Fruit fly (Drosophila melanogaster) whole organism, wandering third instar larva: ENCODE data around the gene wge.

Experiments used
- Abd-B ChIP-seq: fragments of >200 bp; optimal IDR thresholded peaks from 2 replicates; lab custom pipeline; 2017; ENCODE audit warnings: missing biosample characterization, missing genetic modification characterization
- CG32264 ChIP-seq: fragments of 200-800 bp; sonication (Bioruptor generic); optimal IDR thresholded peaks from 2 replicates; lab custom pipeline; 2016; ENCODE audit warnings: missing biosample characterization, missing genetic modification characterization
- CG9705 ChIP-seq: fragments of 200-800 bp; sonication (Bioruptor generic); optimal IDR thresholded peaks from 2 replicates; lab custom pipeline; 2018; ENCODE audit warnings: missing biosample characterization, mild to moderate bottlenecking, missing genetic modification characterization
- CrebA ChIP-seq: fragments of 200-800 bp; sonication (Bioruptor generic); optimal IDR thresholded peaks from 2 replicates; lab custom pipeline; 2016; ENCODE audit warnings: missing biosample characterization, mild to moderate bottlenecking, missing genetic modification characterization, borderline replicate concordance
- Dfd ChIP-seq: fragments of >200 bp; optimal IDR thresholded peaks from 2 replicates; lab custom pipeline; 2017; ENCODE audit warnings: missing biosample characterization, missing genetic modification characterization
- Dif ChIP-seq: fragments of 200-275, 200-300 bp; sonication (Bioruptor generic); optimal IDR thresholded peaks from 2 replicates; lab custom pipeline; 2018; ENCODE audit warnings: missing biosample characterization, missing genetic modification characterization; ENCODE audit not compliant: partially characterized antibody
- Hnf4 ChIP-seq: fragments of 200-800 bp; sonication (Bioruptor generic); optimal IDR thresholded peaks from 2 replicates; lab custom pipeline; 2016; ENCODE audit warnings: missing biosample characterization, mild to moderate bottlenecking, missing genetic modification characterization
- Hr78 ChIP-seq: fragments of >200 bp; optimal IDR thresholded peaks from 2 replicates; lab custom pipeline; 2017; ENCODE audit warnings: missing biosample characterization, missing genetic modification characterization
- Jra ChIP-seq: sonication (Bioruptor generic); optimal IDR thresholded peaks from 2 replicates; lab custom pipeline; 2016; ENCODE audit warnings: missing biosample characterization, missing genetic modification characterization
- Mio ChIP-seq: sonication (Bioruptor generic); optimal IDR thresholded peaks from 2 replicates; lab custom pipeline; 2016; ENCODE audit warnings: missing biosample characterization, missing genetic modification characterization
- Myc ChIP-seq: fragments of >200 bp; optimal IDR thresholded peaks from 2 replicates; lab custom pipeline; 2017
- N ChIP-seq: fragments of >200 bp; optimal IDR thresholded peaks from 2 replicates; lab custom pipeline; 2018; ENCODE audit warnings: missing biosample characterization, missing external identifiers, missing genetic modification characterization
- OdsH ChIP-seq: fragments of 200-800 bp; sonication (Bioruptor generic); optimal IDR thresholded peaks from 2 replicates; lab custom pipeline; 2016; ENCODE audit warnings: missing biosample characterization, mild to moderate bottlenecking, missing genetic modification characterization
- Rel ChIP-seq, 2 experiments: fragments of 200-800 bp; sonication (Bioruptor generic) in 1 of 2; optimal IDR thresholded peaks; 2 replicates in 1 of 2; 3 replicates in 1 of 2; lab custom pipeline; 2016 to 2019; ENCODE audit warnings: mild to moderate bottlenecking in 2 of 2, missing biosample characterization in 2 of 2, missing genetic modification characterization in 2 of 2, moderate library complexity in 1 of 2
- Sp1 ChIP-seq: fragments of 200-800 bp; sonication (Bioruptor generic); optimal IDR thresholded peaks from 3 replicates; lab custom pipeline; 2019; ENCODE audit warnings: missing biosample characterization, mild to moderate bottlenecking, missing genetic modification characterization, moderate library complexity
- br ChIP-seq: fragments of 200-800 bp; sonication (Bioruptor generic); optimal IDR thresholded peaks from 2 replicates; lab custom pipeline; 2016; ENCODE audit warnings: missing biosample characterization, missing genetic modification characterization
- brk ChIP-seq: fragments of 200-800 bp; sonication (Bioruptor generic); optimal IDR thresholded peaks from 2 replicates; lab custom pipeline; 2016; ENCODE audit warnings: missing biosample characterization, mild to moderate bottlenecking, missing genetic modification characterization
- dl ChIP-seq, 2 experiments: fragments of 175-275, 200-275 bp in 1 of 2; fragments of 200-275 bp in 1 of 2; sonication (Bioruptor generic); optimal IDR thresholded peaks; lab custom pipeline; 2018; ENCODE audit warnings: mild to moderate bottlenecking in 2 of 2, missing biosample characterization in 2 of 2, missing genetic modification characterization in 2 of 2, moderate library complexity in 2 of 2; ENCODE audit not compliant: partially characterized antibody in 2 of 2, insufficient read depth in 1 of 2
- dmrt93B ChIP-seq: fragments of 200-800 bp; sonication (Bioruptor generic); optimal IDR thresholded peaks from 2 replicates; lab custom pipeline; 2018; ENCODE audit warnings: missing biosample characterization, mild to moderate bottlenecking, missing genetic modification characterization
- ey ChIP-seq: fragments of 200-800 bp; sonication (Bioruptor generic); optimal IDR thresholded peaks from 2 replicates; lab custom pipeline; 2016; ENCODE audit warnings: missing biosample characterization, missing genetic modification characterization
- foxo ChIP-seq, 2 experiments: fragments of 200-800 bp; sonication (Bioruptor generic); optimal IDR thresholded peaks; 2 replicates in 1 of 2; 3 replicates in 1 of 2; lab custom pipeline; 2016 to 2017; ENCODE audit warnings: missing biosample characterization in 2 of 2, missing genetic modification characterization in 2 of 2
- fru ChIP-seq: fragments of 200-800 bp; sonication (Bioruptor generic); optimal IDR thresholded peaks from 3 replicates; lab custom pipeline; 2016; ENCODE audit warnings: missing biosample characterization, mild to moderate bottlenecking, missing genetic modification characterization
- h ChIP-seq: fragments of 200-800 bp; sonication (Bioruptor generic); optimal IDR thresholded peaks from 3 replicates; lab custom pipeline; 2016; ENCODE audit warnings: missing biosample characterization, mild to moderate bottlenecking, missing genetic modification characterization
- jim ChIP-seq: fragments of 175-275, 200-325 bp; sonication (Bioruptor generic); optimal IDR thresholded peaks from 2 replicates; lab custom pipeline; 2016; ENCODE audit warnings: missing biosample characterization, mild to moderate bottlenecking, missing genetic modification characterization
- lola ChIP-seq: fragments of >200 bp; optimal IDR thresholded peaks from 2 replicates; lab custom pipeline; 2017; ENCODE audit warnings: missing biosample characterization, missing genetic modification characterization
- pan ChIP-seq: fragments of >200 bp; optimal IDR thresholded peaks from 2 replicates; lab custom pipeline; 2017
- psq ChIP-seq: fragments of 200-800 bp; sonication (Bioruptor generic); optimal IDR thresholded peaks from 3 replicates; lab custom pipeline; 2017; ENCODE audit warnings: missing biosample characterization, mild to moderate bottlenecking, missing genetic modification characterization, moderate library complexity
- rgr ChIP-seq: fragments of 200-800 bp; sonication (Bioruptor generic); optimal IDR thresholded peaks from 3 replicates; lab custom pipeline; 2016; ENCODE audit warnings: missing biosample characterization, mild to moderate bottlenecking, missing genetic modification characterization
- sage ChIP-seq: fragments of 200-800 bp; sonication (Bioruptor generic); optimal IDR thresholded peaks from 2 replicates; lab custom pipeline; 2016; ENCODE audit warnings: missing biosample characterization, mild to moderate bottlenecking, missing genetic modification characterization
- sv ChIP-seq: fragments of 200-800 bp; sonication (Bioruptor generic); optimal IDR thresholded peaks from 3 replicates; lab custom pipeline; 2016; ENCODE audit warnings: missing biosample characterization, missing genetic modification characterization
- tai ChIP-seq: sonication (Bioruptor generic); optimal IDR thresholded peaks from 2 replicates; lab custom pipeline; 2016; ENCODE audit warnings: missing biosample characterization, missing genetic modification characterization
- usp ChIP-seq: fragments of >200 bp; optimal IDR thresholded peaks from 2 replicates; lab custom pipeline; 2017; ENCODE audit warnings: missing biosample characterization, missing genetic modification characterization
- woc ChIP-seq: sonication (Bioruptor generic); optimal IDR thresholded peaks from 2 replicates; lab custom pipeline; 2016; ENCODE audit warnings: missing biosample characterization, mild to moderate bottlenecking, missing genetic modification characterization

Gene wge

dm6 chr3R:22767599-22767998 lies 46.6 kb upstream of the wge start, which contains the start of gene CG13841:
TSS of gene CG13841 (minus strand) at chr3R:22767699.
- no peak for TF ChIP-seq OdsH
- no peak for TF ChIP-seq pan
- TF ChIP-seq Hnf4 = no peak
- no peak for TF ChIP-seq N (GFP tag; lab: Kevin White, UChicago)
- TF ChIP-seq foxo (GFP tag; optimal IDR thresholded peaks at IDR 0.05; lab: Kevin White, UChicago) = no peak

DNA sequence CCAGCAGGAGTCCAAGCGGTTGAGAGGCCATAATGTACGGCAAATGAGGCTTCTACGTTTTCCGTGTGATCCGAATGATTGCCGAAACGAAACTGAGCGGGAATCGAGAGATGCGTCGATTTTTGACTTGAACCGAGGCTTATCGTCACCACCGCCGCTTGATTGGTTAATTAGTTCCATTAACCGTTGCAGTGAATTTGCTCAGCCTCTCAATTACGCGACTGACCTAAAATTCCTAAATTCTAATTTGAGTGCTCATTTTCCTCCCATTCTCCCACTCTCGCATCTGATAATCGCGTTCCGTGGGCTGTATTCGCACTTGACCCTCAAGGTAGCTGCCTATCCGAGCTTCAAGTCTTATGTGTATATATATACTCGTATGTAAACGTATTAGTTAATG lies 45.1 kb upstream of the wge start, which contains the start of gene Nepl15:
Gene Nepl15 (minus strand): TSS at position 101 of the 400 bp plus-strand sequence.
- no peak for TF ChIP-seq sv (GFP tag; lab: Kevin White, UChicago)
- no peak for TF ChIP-seq Abd-B
- TF ChIP-seq CG32264 (GFP tag; lab: Kevin White, UChicago) = no peak
- TF ChIP-seq br (GFP tag; lab: Kevin White, UChicago) = no peak
- TF ChIP-seq h (GFP tag; lab: Kevin White, UChicago) = no peak
- TF ChIP-seq Dfd (GFP tag; lab: Kevin White, UChicago) = no peak
- no peak for TF ChIP-seq sage (GFP tag; lab: Kevin White, UChicago)
- no peak for TF ChIP-seq Myc (lab: Kevin White, UChicago)
- TF ChIP-seq, all 38 proteins: peak for 0

dm6 chr3R:22763587-22763986 lies 42.6 kb upstream of the wge start, which contains the start of gene Nepl14:
TSS of gene Nepl14 (minus strand) at chr3R:22763711.
- TF ChIP-seq Dif (no peak), psq (GFP tag; lab: Kevin White, UChicago) (no peak), ey (GFP tag; lab: Kevin White, UChicago) (no peak), Rel (GFP tag; optimal IDR thresholded peaks at IDR 0.05; lab: Kevin White, UChicago) (no peak), Rel (tag; optimal IDR thresholded peaks at IDR 0.05; lab: Kevin White, UChicago) (no peak), dl (GFP tag; optimal IDR thresholded peaks at IDR 0.05; lab: Kevin White, UChicago; ENCODE audit: insufficient read depth in 1 of 2, partially characterized antibody in 2 of 2) (no peak), Jra (no peak), Abd-B (no peak), OdsH (no peak), rgr (GFP tag; lab: Kevin White, UChicago) (no peak), Hnf4 (no peak), Sp1 (GFP tag; lab: Kevin White, UChicago) (no peak), h (GFP tag; lab: Kevin White, UChicago) (no peak), jim (GFP tag; lab: Kevin White, UChicago) (no peak), Hr78 (no peak), foxo (GFP tag; optimal IDR thresholded peaks at IDR 0.05; lab: Kevin White, UChicago) (no peak), CG9705 (GFP tag; lab: Kevin White, UChicago) (no peak), Mio (GFP tag; lab: Kevin White, UChicago) (no peak), tai (GFP tag; lab: Kevin White, UChicago) (no peak), CrebA (GFP tag; lab: Kevin White, UChicago) (no peak), woc (GFP tag; lab: Kevin White, UChicago) (no peak)

dm6 chr3R:22760988-22761387 lies 40.0 kb upstream of the wge start, which contains the start of gene Nepl13:
TSS of gene Nepl13 (minus strand) at chr3R:22761076.
- no peak for TF ChIP-seq ey (GFP tag; lab: Kevin White, UChicago)
- no peak for TF ChIP-seq Hr78
- no peak for TF ChIP-seq lola (GFP tag; lab: Kevin White, UChicago)
- no peak for TF ChIP-seq rgr (GFP tag; lab: Kevin White, UChicago)
- TF ChIP-seq fru (GFP tag; lab: Kevin White, UChicago) = no peak
- no peak for TF ChIP-seq Rel (GFP tag; optimal IDR thresholded peaks at IDR 0.05; lab: Kevin White, UChicago)
- no peak for TF ChIP-seq Rel (tag; optimal IDR thresholded peaks at IDR 0.05; lab: Kevin White, UChicago)
- no peak for TF ChIP-seq CrebA (GFP tag; lab: Kevin White, UChicago)
- TF ChIP-seq usp (GFP tag; lab: Kevin White, UChicago) = no peak
- no peak for TF ChIP-seq brk (GFP tag; lab: Kevin White, UChicago)
- no peak for TF ChIP-seq br (GFP tag; lab: Kevin White, UChicago)
- TF ChIP-seq OdsH = no peak
- no peak for TF ChIP-seq jim (GFP tag; lab: Kevin White, UChicago)
- no peak for TF ChIP-seq woc (GFP tag; lab: Kevin White, UChicago)
- TF ChIP-seq Dif = no peak
- no peak for TF ChIP-seq Mio (GFP tag; lab: Kevin White, UChicago)
- no peak for TF ChIP-seq CG32264 (GFP tag; lab: Kevin White, UChicago)
- TF ChIP-seq dmrt93B (GFP tag; lab: Kevin White, UChicago) = no peak
- no peak for TF ChIP-seq h (GFP tag; lab: Kevin White, UChicago)
- TF ChIP-seq sv (GFP tag; lab: Kevin White, UChicago) = no peak
